Worm (Caenorhabditis elegans) whole organism, early embryonic: ENCODE measurements around the gene ZK512.4.

Experiments used
- B0310.2 ChIP-seq: sonication (generic microtip); optimal IDR thresholded peaks from 2 replicates; lab custom pipeline; 2016; ENCODE audit warnings: mild to moderate bottlenecking, missing genetic modification characterization, missing compliant biosample characterization
- aly-1 ChIP-seq: sonication (generic microtip); optimal IDR thresholded peaks from 2 replicates; lab custom pipeline; 2016; ENCODE audit warnings: missing genetic modification characterization, missing compliant biosample characterization
- ama-1 ChIP-seq: fragments of 150-350 bp; optimal IDR thresholded peaks from 2 replicates; lab custom pipeline; 2014
- ceh-13 ChIP-seq: fragments of 200-800 bp; sonication (Bioruptor generic); optimal IDR thresholded peaks from 2 replicates; lab custom pipeline; 2018; ENCODE audit warnings: mild to moderate bottlenecking, missing genetic modification characterization, missing compliant biosample characterization
- ets-7 ChIP-seq: sonication (generic microtip); optimal IDR thresholded peaks from 2 replicates; lab custom pipeline; 2016; ENCODE audit warnings: missing genotype, missing genetic modification characterization, missing compliant biosample characterization
- hmg-4 ChIP-seq: fragments of 200-800 bp; sonication (Bioruptor generic); optimal IDR thresholded peaks from 2 replicates; lab custom pipeline; 2018; ENCODE audit warnings: mild to moderate bottlenecking, missing genetic modification characterization, missing compliant biosample characterization
- hnd-1 ChIP-seq: sonication (generic microtip); optimal IDR thresholded peaks from 2 replicates; lab custom pipeline; 2016; ENCODE audit warnings: missing genetic modification characterization, missing compliant biosample characterization
- scrt-1 ChIP-seq: fragments of 200-800 bp; sonication (Bioruptor generic); IDR thresholded peaks from 2 replicates; pipeline ENCODE4 v1.3.6; 2022; ENCODE audit warnings: missing genetic modification characterization, missing compliant biosample characterization

DNA sequence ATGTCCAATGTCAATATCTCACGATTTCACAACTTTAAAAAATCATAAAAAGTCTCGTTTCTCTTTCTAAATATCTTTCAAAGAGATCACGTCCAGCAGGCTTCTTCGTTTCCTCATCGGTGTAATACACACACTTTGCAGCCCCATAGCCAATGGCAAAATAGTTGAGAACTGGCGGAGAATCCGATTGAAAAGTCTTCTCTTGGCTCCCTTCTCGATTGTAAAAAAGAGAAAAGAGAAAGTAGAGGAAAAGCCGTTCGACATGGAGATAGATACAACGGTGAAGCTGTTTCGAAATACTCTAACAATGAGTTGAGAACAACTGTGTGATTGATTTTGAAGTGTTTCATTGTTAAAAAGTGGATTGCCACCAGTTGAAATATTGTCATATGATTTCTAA lies 6.6 kb downstream of the ZK512.4 start:
- TF ChIP-seq ama-1 (lab: Kevin White, UChicago) (no peak), scrt-1 (no peak), hnd-1 (tag; lab: Kevin White, UChicago) (no peak), B0310.2 (tag; lab: Kevin White, UChicago) (no peak), ceh-13 (no peak), aly-1 (tag; lab: Kevin White, UChicago) (no peak), hmg-4 (GFP tag; lab: Kevin White, UChicago) (no peak), ets-7 (tag; lab: Kevin White, UChicago) (no peak)
